Fruit fly (Drosophila melanogaster): ENCODE measurements around the gene RpL34a.
A peak's percentile ranks its signal among the peaks of the same experiment; 100 is the strongest.

The RpL34a gene

DNA sequence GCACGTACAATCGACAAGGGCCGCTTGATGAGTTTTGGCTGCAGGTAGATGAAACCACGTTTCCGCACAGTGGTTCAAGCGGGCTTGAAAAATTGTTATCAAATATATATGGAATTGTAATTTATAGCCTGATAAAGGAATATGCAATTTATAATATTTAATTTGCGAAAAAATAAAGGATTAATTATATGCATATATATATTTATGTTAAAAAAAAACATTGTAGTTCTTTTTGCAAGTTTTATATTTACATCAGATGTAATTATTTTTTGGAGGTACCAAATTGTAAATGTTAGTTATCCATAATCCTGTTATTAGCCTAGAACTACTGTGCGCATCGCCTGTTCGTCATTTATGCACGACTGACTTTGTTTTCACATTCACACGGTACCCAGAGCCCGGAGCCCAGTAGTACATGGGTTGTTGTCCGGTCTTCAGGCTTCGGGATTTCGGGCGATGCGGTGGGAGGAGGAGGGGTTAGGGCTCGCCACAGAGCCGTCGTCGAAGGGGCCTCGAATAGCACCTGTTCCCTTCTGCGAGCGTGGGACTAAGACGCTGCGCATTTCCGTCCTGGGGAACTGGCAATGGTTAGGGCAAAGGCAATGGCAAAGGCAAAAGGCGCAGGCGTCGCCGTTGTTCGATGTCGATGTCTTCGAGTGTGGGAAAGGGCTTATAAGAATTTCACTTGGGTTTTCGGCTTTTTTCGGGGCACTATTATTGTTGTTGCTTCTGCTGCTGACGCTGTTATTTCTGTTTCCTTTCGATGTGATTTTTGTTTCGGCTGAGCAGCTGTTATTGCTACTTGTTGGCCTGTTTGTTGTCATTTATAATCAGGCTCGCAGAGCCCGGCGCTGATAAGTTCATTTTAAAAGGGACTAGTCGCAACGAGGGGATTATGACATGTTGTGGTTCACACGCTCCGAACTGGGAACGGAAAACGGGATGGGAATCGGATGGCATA lies 41.0 kb downstream of the RpL34a start (continued):
- TF ChIP-seq CG15696 (tag; optimal IDR thresholded peaks at IDR 0.05) = peak; percentile 99
- no peak for TF ChIP-seq Bteb2 (GFP tag; optimal IDR thresholded peaks at IDR 0.05)
- TF ChIP-seq CG8388 (GFP tag; optimal IDR thresholded peaks at IDR 0.05) = peak; percentile 90
- TF ChIP-seq CG8944 (GFP tag; optimal IDR thresholded peaks at IDR 0.05) = no peak
- TF ChIP-seq tio (GFP tag; optimal IDR thresholded peaks at IDR 0.05) = peak; percentile 79
- peak; percentile 92 for TF ChIP-seq Sox100B (GFP tag; optimal IDR thresholded peaks at IDR 0.05)
- TF ChIP-seq wdn (GFP tag; IDR thresholded peaks at IDR 0.05) = no peak
- TF ChIP-seq Taf1 (GFP tag; IDR thresholded peaks at IDR 0.05) = no peak
- TF ChIP-seq CG4360 (GFP tag; IDR thresholded peaks at IDR 0.05) = peak; percentile 87
- peak; percentile 94 for TF ChIP-seq CG7556 (GFP tag; optimal IDR thresholded peaks at IDR 0.05)
- TF ChIP-seq CG31441 (GFP tag; IDR thresholded peaks at IDR 0.05) = peak; percentile 96
- peak; percentile 74 for TF ChIP-seq PHDP (tag; optimal IDR thresholded peaks at IDR 0.05)
- TF ChIP-seq CG10462 (GFP tag; optimal IDR thresholded peaks at IDR 0.05) = peak; percentile 72
- TF ChIP-seq CG6854 (GFP tag; optimal IDR thresholded peaks at IDR 0.05) = no peak
- TF ChIP-seq Neu2 (GFP tag; optimal IDR thresholded peaks at IDR 0.05; ENCODE audit: borderline replicate concordance) = no peak
- no peak for TF ChIP-seq Myb (GFP tag; optimal IDR thresholded peaks at IDR 0.05)
- peak; percentile 96 for TF ChIP-seq CG14710 (tag; optimal IDR thresholded peaks at IDR 0.05)
- no peak for TF ChIP-seq mam (GFP tag; optimal IDR thresholded peaks at IDR 0.05)
- TF ChIP-seq dimm (GFP tag; IDR thresholded peaks at IDR 0.05) = 0 out of 2 replicates have a peak, but pooled peaks have one; percentile 19
- TF ChIP-seq Nf-YA (GFP tag; IDR thresholded peaks at IDR 0.05) = no peak
- TF ChIP-seq CG8765 (GFP tag; IDR thresholded peaks at IDR 0.05) = peak; percentile 56; the same call in 1 of the 2 replicates
- TF ChIP-seq Rfx (GFP tag; IDR thresholded peaks at IDR 0.05) = no peak
- no peak for TF ChIP-seq Mes4 (GFP tag; optimal IDR thresholded peaks at IDR 0.05)
- TF ChIP-seq Hr3 (GFP tag; optimal IDR thresholded peaks at IDR 0.05) = peak; percentile 72
- no peak for TF ChIP-seq MESR4 (GFP tag; optimal IDR thresholded peaks at IDR 0.05)
- peak in 1 of 2 experiments; percentile 34 for TF ChIP-seq crp (GFP tag; optimal IDR thresholded peaks at IDR 0.05)
- TF ChIP-seq tna (GFP tag; IDR thresholded peaks at IDR 0.05; ENCODE audit: partially characterized antibody) = no peak

DNA sequence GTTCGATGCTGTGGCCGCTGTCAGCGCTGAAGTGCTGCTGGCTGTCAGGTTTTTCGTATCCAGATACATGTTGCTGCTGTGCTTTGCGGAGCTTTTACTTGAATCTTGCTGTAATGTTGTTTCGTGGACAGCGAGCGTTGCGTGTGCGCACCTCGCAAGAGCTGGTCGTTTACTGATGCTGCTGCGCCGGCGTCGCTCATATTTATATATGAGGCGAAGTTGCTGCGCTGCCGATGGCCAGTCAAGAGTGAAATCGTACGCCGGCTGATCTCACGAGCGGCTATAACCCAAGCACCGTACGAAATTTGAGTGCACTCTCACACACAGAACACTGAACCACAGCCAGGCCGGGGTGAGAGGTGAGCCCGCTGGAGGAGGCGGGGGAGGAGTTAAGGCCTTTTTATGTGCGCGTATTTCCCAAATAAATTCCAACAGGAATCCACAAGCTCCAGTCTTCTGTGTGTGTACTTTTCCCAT lies 41.7 kb downstream of the RpL34a start:
- TF ChIP-seq lov (optimal IDR thresholded peaks at IDR 0.05) (no peak), lov (GFP tag; IDR thresholded peaks at IDR 0.05) (no peak; the same call in 2 of the 3 replicates), Stat92E (GFP tag; optimal IDR thresholded peaks at IDR 0.05) (no peak), CG6683 (GFP tag; optimal IDR thresholded peaks at IDR 0.05) (no peak), salm (tag; optimal IDR thresholded peaks at IDR 0.05) (no peak), D19B (GFP tag; optimal IDR thresholded peaks at IDR 0.05) (no peak), sens (GFP tag) (peak; percentile 60), insv (GFP tag; optimal IDR thresholded peaks at IDR 0.05) (peak in 1 of 2 experiments; percentile 86), CG10321 (GFP tag; IDR thresholded peaks at IDR 0.05) (no peak), kni (GFP tag; optimal IDR thresholded peaks at IDR 0.05) (peak; percentile 72), pros (GFP tag; optimal IDR thresholded peaks at IDR 0.05) (peak; percentile 44), klu (GFP tag; IDR thresholded peaks at IDR 0.05) (no peak), Sry-β (GFP tag; optimal IDR thresholded peaks at IDR 0.05) (no peak), btn (GFP tag; optimal IDR thresholded peaks at IDR 0.05) (no peak), toy (GFP tag; IDR thresholded peaks at IDR 0.05) (no peak), mam (GFP tag; optimal IDR thresholded peaks at IDR 0.05) (no peak), Hsf (GFP tag; optimal IDR thresholded peaks at IDR 0.05) (no peak), pum (GFP tag; optimal IDR thresholded peaks at IDR 0.05) (no peak), CG1647 (GFP tag; optimal IDR thresholded peaks at IDR 0.05) (no peak), CG10654 (GFP tag; optimal IDR thresholded peaks at IDR 0.05) (no peak), CG6654 (GFP tag; optimal IDR thresholded peaks at IDR 0.05) (no peak), Hr3 (GFP tag; optimal IDR thresholded peaks at IDR 0.05) (no peak), Camta (GFP tag; optimal IDR thresholded peaks at IDR 0.05) (no peak), Deaf1 (tag; optimal IDR thresholded peaks at IDR 0.05) (peak; percentile 85)
